Worm (Caenorhabditis elegans) whole organism, L4/young adult: Measurements from ENCODE around the gene ulp-4.

ENCODE experiments used
- W03F9.2 ChIP-seq: fragments of 150-350 bp; optimal IDR thresholded peaks from 2 replicates; lab custom pipeline; 2014; ENCODE audit warnings: missing biosample characterization, missing genetic modification characterization
- dao-5 ChIP-seq: sonication (generic microtip); optimal IDR thresholded peaks from 2 replicates; lab custom pipeline; 2016; ENCODE audit warnings: missing genotype, missing genetic modification characterization, moderate library complexity, missing compliant biosample characterization

DNA sequence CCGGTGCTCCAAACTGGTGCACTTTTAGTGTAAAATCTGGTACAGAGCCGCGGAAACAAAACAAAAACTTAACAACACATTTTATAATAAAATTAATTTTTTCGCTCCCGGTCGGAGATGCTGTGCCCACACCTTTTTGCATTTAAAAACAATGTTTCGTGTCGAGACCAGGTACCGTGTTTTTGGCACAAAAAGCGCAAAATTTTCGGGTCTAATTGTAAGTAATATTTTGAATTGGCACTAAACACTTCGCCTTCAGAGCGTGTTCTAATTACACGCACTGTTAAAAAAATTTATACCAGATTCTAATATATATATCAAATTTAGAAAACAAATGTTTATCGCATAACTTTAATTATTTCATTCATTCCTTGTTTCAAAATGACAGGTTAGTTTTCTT lies 51.7 kb downstream of the ulp-4 start, which contains the start of gene dylt-3:
- TF ChIP-seq W03F9.2 (tag; lab: Kevin White, UChicago), result no peak
- TF ChIP-seq dao-5, result no peak
